Worm (Caenorhabditis elegans): Measurements from ENCODE around the gene F55G7.3.

Gene F55G7.3

DNA sequence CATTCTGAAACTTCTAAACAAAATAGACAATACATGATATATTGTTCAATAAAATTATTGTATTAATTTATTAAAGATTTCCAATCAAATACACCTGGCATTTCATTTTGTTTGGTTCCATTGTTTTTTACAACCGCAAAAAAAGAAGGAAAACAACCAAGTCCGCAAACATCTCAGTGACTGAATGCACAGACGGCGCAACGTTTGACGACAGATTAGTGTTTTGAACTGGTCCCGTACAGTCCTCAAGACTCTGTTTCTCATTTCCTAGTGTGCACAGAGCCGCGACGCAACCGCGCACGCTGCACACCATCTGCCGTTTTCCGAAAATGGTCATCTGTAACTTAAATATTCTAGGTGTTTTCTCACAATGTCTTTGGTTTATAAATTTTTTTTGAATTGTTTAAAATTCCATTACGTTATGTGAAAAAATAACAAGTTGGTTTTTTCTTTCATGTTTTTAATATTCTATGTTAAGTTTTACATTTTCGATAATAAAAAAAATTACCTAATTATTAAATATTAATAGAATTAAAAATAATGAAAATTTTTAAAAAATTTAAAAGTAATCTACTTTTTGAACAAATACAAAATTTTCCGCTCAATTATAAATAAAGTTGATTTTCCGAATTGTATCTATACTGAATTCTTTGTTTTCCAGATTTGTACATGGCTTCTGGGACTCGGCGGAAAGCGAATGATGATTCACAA is 6.5 kb upstream of the F55G7.3 start, which contains the start of gene lsd-1:
Gene lsd-1 (plus strand): TSS at position 661 of the 711 bp plus-strand sequence.
- TF ChIP-seq dve-1 (tag; optimal IDR thresholded peaks at IDR 0.05; ENCODE audit: insufficient read depth) (peak; percentile 42), rbr-2 (tag; optimal IDR thresholded peaks at IDR 0.05) (peak; percentile 28), fkh-10 (GFP tag; optimal IDR thresholded peaks at IDR 0.05) (no peak), lin-29 (GFP tag; IDR thresholded peaks at IDR 0.05) (no peak), cey-2 (tag; optimal IDR thresholded peaks at IDR 0.05; ENCODE audit: borderline replicate concordance, insufficient read depth) (no peak), daf-16 (GFP tag; optimal IDR thresholded peaks at IDR 0.05) (no peak), daf-16 (tag; optimal IDR thresholded peaks at IDR 0.05) (peak; percentile 39), egl-27 (tag; optimal IDR thresholded peaks at IDR 0.05) (no peak), unc-62 (GFP tag; optimal IDR thresholded peaks at IDR 0.05 in 1 of 2) (peak in 1 of 2 experiments; percentile 76), unc-62 (tag; optimal IDR thresholded peaks at IDR 0.05) (no peak)

DNA sequence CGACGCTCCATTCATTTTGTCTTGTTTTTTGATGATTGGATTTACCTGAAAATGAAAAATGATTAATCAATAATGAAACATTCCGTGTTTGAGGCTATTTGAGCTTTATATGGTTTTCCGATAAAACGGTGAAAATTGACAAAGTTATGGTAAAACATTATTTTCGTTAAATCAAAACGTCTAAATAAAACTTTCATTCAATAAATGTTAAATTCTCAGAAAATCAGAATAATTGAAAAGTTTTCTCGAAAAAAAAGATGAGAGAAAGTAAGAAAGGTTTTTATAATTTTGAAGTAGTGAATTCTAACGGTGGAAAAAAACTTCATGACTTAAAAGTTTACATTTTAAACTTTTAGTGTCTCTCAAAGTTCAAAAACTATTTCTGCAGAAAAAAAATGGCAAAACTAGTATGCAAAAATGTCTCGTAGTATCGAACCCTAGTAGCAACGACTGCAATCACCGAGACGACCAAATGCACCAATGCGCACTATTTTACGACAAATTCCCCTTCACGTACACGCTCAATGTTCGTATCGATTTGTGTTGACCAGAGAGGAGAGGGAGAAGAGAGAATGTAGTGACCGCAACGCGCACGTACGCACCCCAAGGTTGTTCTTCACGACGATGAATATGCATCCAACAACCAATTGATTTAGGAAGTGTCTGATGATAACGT is 5.1 kb upstream of the F55G7.3 start, which contains the start of gene nfya-1:
Gene nfya-1 (minus strand): TSS at position 51 of the 676 bp plus-strand sequence.
- TF ChIP-seq T26A8.4 (GFP tag; IDR thresholded peaks at IDR 0.05), result peak; percentile 14; the same call in 1 of the 2 replicates
- TF ChIP-seq mdt-29 (GFP tag; IDR thresholded peaks at IDR 0.05), result no peak
- peak in 1 of 2 experiments; percentile 70 for TF ChIP-seq mdl-1 (tag; optimal IDR thresholded peaks at IDR 0.05)
- peak; percentile 75 for TF ChIP-seq mes-2 (tag; optimal IDR thresholded peaks at IDR 0.05; ENCODE audit: poor library complexity, severe bottlenecking)
- TF ChIP-seq daf-16 (GFP tag; optimal IDR thresholded peaks at IDR 0.05), result no peak
- TF ChIP-seq daf-16 (tag; optimal IDR thresholded peaks at IDR 0.05), result peak; percentile 54
- TF ChIP-seq hif-1 (tag; optimal IDR thresholded peaks at IDR 0.05), result peak; percentile 19 to 98
- peak; percentile 36 for TF ChIP-seq nhr-6 (tag; optimal IDR thresholded peaks at IDR 0.05)
- TF ChIP-seq mxl-2 (GFP tag; conservative IDR thresholded peaks at IDR 0.05), result no peak
- TF ChIP-seq saeg-2 (GFP tag; IDR thresholded peaks at IDR 0.05), result no peak
- TF ChIP-seq dmd-6 (GFP tag; IDR thresholded peaks at IDR 0.05), result peak; percentile 31; the same call in 1 of the 2 replicates
- TF ChIP-seq egl-27 (tag; optimal IDR thresholded peaks at IDR 0.05), result no peak
- peak; percentile 76 for TF ChIP-seq hmg-1.1 (GFP tag; IDR thresholded peaks at IDR 0.05)
- TF ChIP-seq mxl-3 (GFP tag; optimal IDR thresholded peaks at IDR 0.05), result peak; percentile 35
- TF ChIP-seq nhr-28 (tag; optimal IDR thresholded peaks at IDR 0.05), result peak; percentile 60
- TF ChIP-seq lin-29 (GFP tag; IDR thresholded peaks at IDR 0.05), result no peak
- TF ChIP-seq duxl-1 (tag; optimal IDR thresholded peaks at IDR 0.05; ENCODE audit: poor library complexity), result peak; percentile 11
- TF ChIP-seq hlh-11 (tag; optimal IDR thresholded peaks at IDR 0.05), result no peak
- peak; percentile 67 for TF ChIP-seq hlh-30 (tag; optimal IDR thresholded peaks at IDR 0.05; ENCODE audit: insufficient read depth)
- no peak for TF ChIP-seq pqm-1 (tag; optimal IDR thresholded peaks at IDR 0.05)
- TF ChIP-seq ceh-28 (tag; optimal IDR thresholded peaks at IDR 0.05), result peak; percentile 62
- peak; percentile 28 for TF ChIP-seq dpl-1 (GFP tag; optimal IDR thresholded peaks at IDR 0.05)
- peak; percentile 45 for TF ChIP-seq rbr-2 (tag; optimal IDR thresholded peaks at IDR 0.05)
- peak; percentile 71 for TF ChIP-seq nhr-25 (tag; optimal IDR thresholded peaks at IDR 0.05; ENCODE audit: borderline replicate concordance, insufficient read depth)
- peak; percentile 13 for TF ChIP-seq nhr-11 (tag; optimal IDR thresholded peaks at IDR 0.05)
- no peak for TF ChIP-seq pha-4 (GFP tag; IDR thresholded peaks at IDR 0.05)
- peak; percentile 55 for TF ChIP-seq pha-4 (tag; optimal IDR thresholded peaks at IDR 0.05)
- 0 out of 2 replicates have a peak, but pooled peaks have one; percentile 9 for TF ChIP-seq madf-9 (GFP tag; conservative IDR thresholded peaks at IDR 0.05)
- peak in 1 of 2 experiments; percentile 85 for TF ChIP-seq unc-62 (GFP tag; optimal IDR thresholded peaks at IDR 0.05 in 1 of 2)
- TF ChIP-seq unc-62 (tag; optimal IDR thresholded peaks at IDR 0.05), result no peak
- TF ChIP-seq fos-1 (tag; optimal IDR thresholded peaks at IDR 0.05), result no peak
- TF ChIP-seq aha-1 (tag), result peak; percentile 99
- no peak for TF ChIP-seq gei-8 (GFP tag; optimal IDR thresholded peaks at IDR 0.05)
- TF ChIP-seq dve-1 (tag; optimal IDR thresholded peaks at IDR 0.05; ENCODE audit: insufficient read depth), result peak; percentile 33

Data from whole organism, L4 larva.